Fruit fly (Drosophila melanogaster) whole organism, prepupa: ENCODE measurements around the gene CG13694.

Source experiments
- CG11902 ChIP-seq: fragments of 200-800 bp; sonication (Bioruptor generic); optimal IDR thresholded peaks from 3 replicates; lab custom pipeline; 2016; ENCODE audit warnings: missing biosample characterization, missing genetic modification characterization
- CG3032 ChIP-seq: fragments of 200-800 bp; optimal IDR thresholded peaks from 2 replicates; lab custom pipeline; 2019; ENCODE audit warnings: missing biosample characterization, mild to moderate bottlenecking, missing genetic modification characterization, moderate library complexity
- CG31627 ChIP-seq: fragments of 200-800 bp; sonication (Bioruptor generic); optimal IDR thresholded peaks from 3 replicates; lab custom pipeline; 2016; ENCODE audit warnings: missing biosample characterization, missing genetic modification characterization
- CG3919 ChIP-seq: fragments of 200-800 bp; sonication (Bioruptor generic); optimal IDR thresholded peaks from 3 replicates; lab custom pipeline; 2016; ENCODE audit warnings: missing biosample characterization, missing genetic modification characterization
- CG6163 ChIP-seq: fragments of 200-800 bp; sonication (Bioruptor generic); IDR thresholded peaks from 3 replicates; pipeline ENCODE4 v1.3.6; 2022; ENCODE audit warnings: missing biosample characterization, missing genetic modification characterization
- CG6854 ChIP-seq: fragments of 200-800 bp; sonication (Bioruptor generic); optimal IDR thresholded peaks from 2 replicates; lab custom pipeline; 2017; ENCODE audit warnings: missing biosample characterization, mild to moderate bottlenecking, missing genetic modification characterization
- CG8319 ChIP-seq: fragments of 200-800 bp; sonication (Bioruptor generic); optimal IDR thresholded peaks from 3 replicates; lab custom pipeline; 2016; ENCODE audit warnings: missing biosample characterization, missing genetic modification characterization
- CG8632 ChIP-seq: fragments of 200-800 bp; sonication (Bioruptor generic); optimal IDR thresholded peaks from 3 replicates; lab custom pipeline; 2016; ENCODE audit warnings: missing biosample characterization, missing genetic modification characterization
- Eip78C ChIP-seq: fragments of 200-800 bp; sonication (Bioruptor generic); peaks from one replicate; lab custom pipeline; 2016; ENCODE audit warnings: missing biosample characterization, missing genetic modification characterization
- Eip93F ChIP-seq: fragments of 200-800 bp; sonication (Bioruptor generic); optimal IDR thresholded peaks from 2 replicates; lab custom pipeline; 2016; ENCODE audit warnings: missing biosample characterization, mild to moderate bottlenecking, missing genetic modification characterization
- Ets96B ChIP-seq: fragments of 200-800 bp; optimal IDR thresholded peaks from 2 replicates; lab custom pipeline; 2019; ENCODE audit warnings: missing biosample characterization, mild to moderate bottlenecking, missing genetic modification characterization, moderate library complexity
- Hr4 ChIP-seq: fragments of 200-800 bp; sonication (Bioruptor generic); optimal IDR thresholded peaks from 3 replicates; lab custom pipeline; 2016; ENCODE audit warnings: missing biosample characterization, missing genetic modification characterization
- Lpt ChIP-seq: fragments of 200-800 bp; sonication (Bioruptor generic); optimal IDR thresholded peaks from 3 replicates; lab custom pipeline; 2016; ENCODE audit warnings: missing biosample characterization, missing genetic modification characterization
- Sox102F ChIP-seq: fragments of 200-800 bp; sonication (Bioruptor generic); optimal IDR thresholded peaks from 2 replicates; lab custom pipeline; 2016; ENCODE audit warnings: missing biosample characterization, mild to moderate bottlenecking, missing genetic modification characterization
- Sox14 ChIP-seq: fragments of 200-800 bp; sonication (Bioruptor generic); optimal IDR thresholded peaks from 3 replicates; lab custom pipeline; 2016; ENCODE audit warnings: missing biosample characterization, missing genetic modification characterization
- Sox15 ChIP-seq: fragments of 200-800 bp; sonication (Bioruptor generic); optimal IDR thresholded peaks from 3 replicates; lab custom pipeline; 2016; ENCODE audit warnings: missing biosample characterization, missing genetic modification characterization
- dac ChIP-seq: fragments of 200-800 bp; sonication (Bioruptor generic); optimal IDR thresholded peaks from 2 replicates; lab custom pipeline; 2017; ENCODE audit warnings: missing biosample characterization, mild to moderate bottlenecking, missing genetic modification characterization
- dsx ChIP-seq: fragments of 200-800 bp; optimal IDR thresholded peaks from 3 replicates; lab custom pipeline; 2019; ENCODE audit warnings: missing biosample characterization, mild to moderate bottlenecking, missing genetic modification characterization, moderate library complexity; ENCODE audit not compliant: poor library complexity, severe bottlenecking
- esn ChIP-seq: fragments of 200-800 bp; sonication (Bioruptor generic); optimal IDR thresholded peaks from 2 replicates; lab custom pipeline; 2016; ENCODE audit warnings: missing biosample characterization, mild to moderate bottlenecking, missing genetic modification characterization, moderate library complexity
- fd59A ChIP-seq: fragments of 200-800 bp; sonication (Bioruptor generic); optimal IDR thresholded peaks from 2 replicates; lab custom pipeline; 2017; ENCODE audit warnings: missing biosample characterization, mild to moderate bottlenecking, missing genetic modification characterization, missing genetic modification reagents
- fd85E ChIP-seq: fragments of 200-800 bp; sonication (Bioruptor generic); optimal IDR thresholded peaks from 3 replicates; lab custom pipeline; 2016; ENCODE audit warnings: missing biosample characterization, missing genetic modification characterization
- fkh ChIP-seq: fragments of 200-800 bp; sonication (Bioruptor generic); optimal IDR thresholded peaks from 3 replicates; lab custom pipeline; 2017; ENCODE audit warnings: missing biosample characterization, mild to moderate bottlenecking, missing genetic modification characterization, moderate library complexity
- salr ChIP-seq, 2 experiments: fragments of 200-800 bp; sonication (Bioruptor generic); optimal IDR thresholded peaks; 3 replicates each; lab custom pipeline; 2016 to 2018; ENCODE audit warnings: missing biosample characterization in 2 of 2, missing genetic modification characterization in 2 of 2, mild to moderate bottlenecking in 1 of 2
- ss ChIP-seq, 2 experiments: fragments of 200-800 bp; sonication (Bioruptor generic); optimal IDR thresholded peaks; 2 replicates in 1 of 2; 3 replicates in 1 of 2; lab custom pipeline; 2017 to 2018; ENCODE audit warnings: mild to moderate bottlenecking in 2 of 2, missing biosample characterization in 2 of 2, missing genetic modification characterization in 2 of 2, moderate library complexity in 1 of 2
- vri ChIP-seq: fragments of 200-800 bp; sonication (Bioruptor generic); optimal IDR thresholded peaks from 3 replicates; lab custom pipeline; 2016; ENCODE audit warnings: missing biosample characterization, mild to moderate bottlenecking, missing genetic modification characterization

Gene CG13694

dm6 chr2L:66369-67278 lies 49.7 kb downstream of the CG13694 start, which contains the start of gene dbr (continued):
- TF ChIP-seq CG8632 (GFP tag; lab: Kevin White, UChicago) (peak; percentile 23), CG8319 (no peak), CG6854 (GFP tag; lab: Kevin White, UChicago) (peak; percentile 27), CG31627 (GFP tag; lab: Kevin White, UChicago) (no peak), Sox15 (GFP tag; lab: Kevin White, UChicago) (no peak), dsx (GFP tag; lab: Kevin White, UChicago) (peak; percentile 76), dac (peak; percentile 59), CG11902 (GFP tag; lab: Kevin White, UChicago) (no peak), Sox14 (peak; percentile 51), Ets96B (peak; percentile 52), salr (GFP tag; optimal IDR thresholded peaks at IDR 0.05; lab: Kevin White, UChicago) (peak; percentile 48 to 62), fd59A (GFP tag; lab: Kevin White, UChicago) (peak; percentile 57), Eip93F (GFP tag; lab: Kevin White, UChicago) (no peak), fkh (GFP tag; lab: Kevin White, UChicago) (no peak), Lpt (GFP tag; lab: Kevin White, UChicago) (peak; percentile 73), CG3032 (peak; percentile 67), Hr4 (GFP tag; lab: Kevin White, UChicago) (no peak), fd85E (GFP tag; lab: Kevin White, UChicago) (peak; percentile 43), Eip78C (GFP tag; lab: Kevin White, UChicago) (peak; percentile 78), CG6163 (GFP tag; lab: Robert Waterston, UW) (peak; percentile 88), vri (peak; percentile 55), CG3919 (GFP tag; lab: Kevin White, UChicago) (peak; percentile 51), Sox102F (GFP tag; lab: Kevin White, UChicago) (peak; percentile 62), esn (GFP tag; lab: Kevin White, UChicago) (peak; percentile 33), ss (GFP tag; optimal IDR thresholded peaks at IDR 0.05; lab: Kevin White, UChicago) (peak; percentile 65 to 84)
